Fruit fly (Drosophila melanogaster): ENCODE results near the gene ND-13B.
A peak's percentile ranks its signal among the peaks of the same experiment; 100 is the strongest.

Gene ND-13B

dm6 chr3L:10683899-10684340, 10.0 kb downstream of the ND-13B start (continued):
- peak; percentile 48 for TF ChIP-seq CG3847 (GFP tag; IDR thresholded peaks at IDR 0.05)
- TF ChIP-seq Awh (GFP tag; IDR thresholded peaks at IDR 0.05): peak; percentile 61; the same call in 1 of the 2 replicates
- TF ChIP-seq rib (GFP tag; IDR thresholded peaks at IDR 0.05): 0 out of 2 replicates have a peak, but pooled peaks have one; percentile 26
- peak; percentile 21 for TF ChIP-seq CG11723 (GFP tag; optimal IDR thresholded peaks at IDR 0.05)
- peak; percentile 67 for TF ChIP-seq CG9727 (GFP tag; optimal IDR thresholded peaks at IDR 0.05)
- peak; percentile 78 for TF ChIP-seq HHEX (GFP tag; optimal IDR thresholded peaks at IDR 0.05)
- peak; percentile 60 to 72 for TF ChIP-seq Pdp1 (GFP tag; optimal IDR thresholded peaks at IDR 0.05)
- peak; percentile 57 for TF ChIP-seq CG7786 (GFP tag; optimal IDR thresholded peaks at IDR 0.05)
- TF ChIP-seq HmgZ (tag; optimal IDR thresholded peaks at IDR 0.05): no peak
- no peak for TF ChIP-seq pan (optimal IDR thresholded peaks at IDR 0.05)
- TF ChIP-seq pan (GFP tag; optimal IDR thresholded peaks at IDR 0.05 in 1 of 2, IDR thresholded peaks at IDR 0.05 in 1 of 2): peak in 1 of 2 experiments; percentile 81
- peak; percentile 9 for TF ChIP-seq Bdp1 (GFP tag; optimal IDR thresholded peaks at IDR 0.05)
- 0 out of 2 replicates have a peak, but pooled peaks have one; percentile 15 for TF ChIP-seq sna (GFP tag; IDR thresholded peaks at IDR 0.05; ENCODE audit: partially characterized antibody)
- TF ChIP-seq MTF-1 (GFP tag; optimal IDR thresholded peaks at IDR 0.05; ENCODE audit: borderline replicate concordance): peak; percentile 52
- TF ChIP-seq H15 (GFP tag; IDR thresholded peaks at IDR 0.05): peak; percentile 71; the same call in 2 of the 3 replicates
- no peak for TF ChIP-seq CG12769 (tag; optimal IDR thresholded peaks at IDR 0.05)
- TF ChIP-seq Gug (GFP tag; IDR thresholded peaks at IDR 0.05): peak; percentile 69; the same call in 2 of the 4 replicates
- TF ChIP-seq CG32772 (GFP tag; IDR thresholded peaks at IDR 0.05): peak; percentile 70
- TF ChIP-seq CG5180 (GFP tag; optimal IDR thresholded peaks at IDR 0.05): peak; percentile 66
- no peak for TF ChIP-seq knrl (GFP tag; IDR thresholded peaks at IDR 0.05; ENCODE audit: partially characterized antibody)
- TF ChIP-seq CG1529 (GFP tag; optimal IDR thresholded peaks at IDR 0.05): peak; percentile 16
- peak; percentile 37 for TF ChIP-seq CG3163 (GFP tag; optimal IDR thresholded peaks at IDR 0.05)
- no peak for TF ChIP-seq cad (GFP tag; optimal IDR thresholded peaks at IDR 0.05)
- TF ChIP-seq YL-1 (GFP tag; optimal IDR thresholded peaks at IDR 0.05): no peak
- no peak for TF ChIP-seq Poxn (GFP tag; IDR thresholded peaks at IDR 0.05)
- peak; percentile 22 for TF ChIP-seq CG1792 (GFP tag; optimal IDR thresholded peaks at IDR 0.05)
- TF ChIP-seq B-H1 (GFP tag; IDR thresholded peaks at IDR 0.05): peak; percentile 56; the same call in 2 of the 3 replicates
- TF ChIP-seq CG6791 (GFP tag; IDR thresholded peaks at IDR 0.05; ENCODE audit: partially characterized antibody): no peak
- TF ChIP-seq CG7928 (GFP tag; optimal IDR thresholded peaks at IDR 0.05): peak; percentile 29
- TF ChIP-seq CG18262 (tag; optimal IDR thresholded peaks at IDR 0.05): peak; percentile 61
- TF ChIP-seq CG4404 (GFP tag; IDR thresholded peaks at IDR 0.05): 0 out of 2 replicates have a peak, but pooled peaks have one; percentile 9
- no peak for TF ChIP-seq D (optimal IDR thresholded peaks at IDR 0.05)
- TF ChIP-seq D (GFP tag; optimal IDR thresholded peaks at IDR 0.05): peak; percentile 63
- peak; percentile 71 for TF ChIP-seq CG15269 (tag; optimal IDR thresholded peaks at IDR 0.05)
- peak; percentile 61 for TF ChIP-seq repo (GFP tag; optimal IDR thresholded peaks at IDR 0.05)
- TF ChIP-seq CG17829 (tag; optimal IDR thresholded peaks at IDR 0.05): peak; percentile 25
- TF ChIP-seq hkb (optimal IDR thresholded peaks at IDR 0.05): no peak
- TF ChIP-seq hkb (GFP tag; IDR thresholded peaks at IDR 0.05): peak; percentile 75
- peak; percentile 32 for TF ChIP-seq Chrac-16 (GFP tag; optimal IDR thresholded peaks at IDR 0.05)
- TF ChIP-seq Xbp1 (GFP tag; optimal IDR thresholded peaks at IDR 0.05): peak; percentile 65
- peak; percentile 75 for TF ChIP-seq lmd (GFP tag; IDR thresholded peaks at IDR 0.05)
- TF ChIP-seq CG18619 (GFP tag; optimal IDR thresholded peaks at IDR 0.05): peak; percentile 67
- peak; percentile 91 for TF ChIP-seq grau (tag; optimal IDR thresholded peaks at IDR 0.05)
- TF ChIP-seq Hr78 (GFP tag; optimal IDR thresholded peaks at IDR 0.05): peak in 1 of 2 experiments; percentile 19
- peak; percentile 74 for TF ChIP-seq Rfx (GFP tag; IDR thresholded peaks at IDR 0.05)
- TF ChIP-seq ham (GFP tag; IDR thresholded peaks at IDR 0.05): no peak
- TF ChIP-seq Hey (tag; optimal IDR thresholded peaks at IDR 0.05): no peak
- TF ChIP-seq lab (GFP tag; optimal IDR thresholded peaks at IDR 0.05): peak; percentile 74
- TF ChIP-seq PHDP (tag; optimal IDR thresholded peaks at IDR 0.05): peak; percentile 17
- no peak for TF ChIP-seq psq (GFP tag; optimal IDR thresholded peaks at IDR 0.05)
- no peak for TF ChIP-seq bigmax (GFP tag; optimal IDR thresholded peaks at IDR 0.05)
